Worm (Caenorhabditis elegans): ENCODE data around the gene Y53C12A.3.

Gene Y53C12A.3

DNA sequence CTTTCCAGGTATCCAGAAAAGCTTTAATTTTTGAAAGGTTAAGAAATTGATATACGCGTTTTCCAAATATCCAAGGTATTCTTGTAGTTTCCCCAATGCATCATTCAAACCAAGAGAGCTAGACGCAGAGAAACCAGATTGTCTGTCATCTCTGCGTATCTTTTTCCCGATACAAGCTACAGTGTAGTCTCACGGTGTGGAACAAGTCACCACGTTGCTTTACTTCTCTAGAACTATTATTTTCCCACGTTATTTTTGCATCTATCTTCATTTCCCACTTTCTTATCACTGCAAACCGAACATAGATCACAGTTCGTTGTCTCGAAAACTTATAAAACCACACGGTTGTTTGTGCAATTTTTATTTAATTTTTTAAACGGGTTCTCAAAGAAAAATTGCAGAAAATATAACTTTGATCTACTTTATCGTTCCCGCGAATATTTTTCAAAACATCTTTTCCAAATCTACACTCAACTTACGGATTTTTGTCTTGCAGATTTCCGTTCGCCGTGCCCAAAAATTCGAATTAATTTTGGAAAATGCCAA is 49.8 kb downstream of the Y53C12A.3 start, which contains the start of gene gstk-1:
TSS of gene gstk-1 (plus strand) at position 496 of the 546 bp plus-strand sequence.
- no peak for TF ChIP-seq dao-5 (tag; optimal IDR thresholded peaks at IDR 0.05)
- no peak for TF ChIP-seq W03F9.2 (tag; optimal IDR thresholded peaks at IDR 0.05)
- no peak for TF ChIP-seq him-1 (tag; optimal IDR thresholded peaks at IDR 0.05)

DNA sequence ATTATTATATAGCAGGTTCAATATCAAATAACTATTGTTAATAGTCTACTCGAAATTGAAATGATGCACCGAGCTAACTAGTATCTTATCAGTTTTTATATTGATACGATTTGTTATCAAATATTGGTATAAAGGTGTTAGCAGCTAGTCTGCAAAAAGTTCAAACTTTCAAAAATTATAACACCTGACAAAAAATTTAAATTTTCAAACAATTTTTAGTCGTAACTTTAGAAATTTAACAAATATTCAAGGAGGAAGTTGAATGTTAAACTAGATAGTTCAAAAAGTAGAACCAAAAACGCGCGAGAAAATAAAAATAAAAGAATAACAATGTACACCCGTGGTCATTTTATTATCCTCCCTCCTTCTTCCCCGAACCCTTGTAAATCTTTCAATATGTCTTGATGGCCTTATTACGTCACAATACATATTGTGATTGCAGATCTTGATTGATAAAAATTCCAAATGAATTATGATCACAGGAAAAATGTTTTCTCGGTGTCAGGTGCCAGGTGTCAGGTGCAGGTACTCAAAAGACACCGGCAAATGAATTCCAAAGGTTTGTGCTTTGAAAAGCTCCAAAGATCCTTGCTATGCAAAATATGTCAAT is 50.4 kb downstream of the Y53C12A.3 start, which contains the start of gene ZK1307.1:
TSS of gene ZK1307.1 (minus strand) at position 51 of the 610 bp plus-strand sequence.
- TF ChIP-seq him-1 (tag; optimal IDR thresholded peaks at IDR 0.05) (no peak), W03F9.2 (tag; optimal IDR thresholded peaks at IDR 0.05) (no peak), dao-5 (tag; optimal IDR thresholded peaks at IDR 0.05) (no peak)
